Worm (Caenorhabditis elegans): ENCODE results near the gene K08E5.6.

DNA sequence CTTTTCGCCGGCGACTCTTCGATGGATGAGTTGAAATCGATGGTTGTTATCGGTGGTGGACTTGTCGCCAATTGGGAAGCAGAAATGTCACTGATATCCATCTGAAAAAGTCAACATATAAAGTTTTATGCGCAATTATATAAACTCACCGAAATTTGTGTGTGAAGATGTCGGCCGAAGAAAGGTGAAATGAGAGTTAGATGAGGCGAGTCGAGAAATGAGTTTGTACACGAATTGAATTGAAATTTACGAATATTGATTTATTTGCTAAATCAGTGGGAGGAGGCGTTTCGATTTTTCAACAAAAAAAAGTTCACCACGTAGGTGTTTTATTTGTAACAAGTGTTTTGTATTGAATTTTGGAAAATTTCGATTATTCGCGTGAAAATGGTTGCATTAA is 39.5 kb upstream of the K08E5.6 start, which contains the start of gene kel-10:
- TF ChIP-seq mef-2 (tag; optimal IDR thresholded peaks at IDR 0.05) (no peak), mdl-1 (tag; optimal IDR thresholded peaks at IDR 0.05) (no peak), vab-15 (tag; optimal IDR thresholded peaks at IDR 0.05) (no peak), unc-130 (tag; optimal IDR thresholded peaks at IDR 0.05) (no peak), jun-1 (tag; optimal IDR thresholded peaks at IDR 0.05) (no peak)

Data from whole organism, L1 larva.